Worm (Caenorhabditis elegans): ENCODE data around the gene Y113G7A.13.

Gene Y113G7A.13

DNA sequence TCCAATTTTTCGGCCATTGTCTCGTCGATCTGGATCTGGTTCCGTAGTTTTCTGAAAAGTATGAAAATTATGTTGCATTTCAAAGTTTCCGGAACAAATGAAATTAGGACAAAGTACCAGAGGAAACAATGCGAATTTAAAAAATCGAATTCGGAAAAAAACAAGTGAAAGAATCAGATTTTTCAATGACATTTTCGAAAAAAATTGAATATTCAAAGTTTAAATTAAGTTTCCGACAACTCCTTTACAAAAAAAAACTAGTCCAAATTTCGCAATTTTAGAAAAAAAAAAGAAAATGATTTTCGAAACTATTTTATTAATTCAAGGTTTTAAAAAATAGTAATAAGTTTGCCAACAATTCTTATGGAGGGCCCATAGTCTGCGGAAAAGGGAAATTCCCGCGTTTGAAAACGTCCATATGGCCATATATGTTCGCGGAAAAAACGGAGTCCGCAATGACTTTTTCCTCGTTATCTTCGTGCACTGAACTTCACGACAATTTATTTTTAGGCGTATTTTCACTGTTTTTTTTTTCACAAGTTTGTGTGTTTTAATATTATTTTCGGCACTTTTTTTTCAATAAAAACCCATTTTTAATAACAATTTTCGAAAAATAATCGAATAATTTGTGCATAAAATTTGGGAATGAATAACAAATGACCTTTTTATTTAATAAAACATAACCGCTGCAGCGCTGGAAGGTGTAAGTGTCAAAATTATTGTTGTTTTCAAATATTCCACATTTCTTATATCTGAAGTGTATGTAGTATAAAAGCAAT lies 44.3 kb downstream of the Y113G7A.13 start, which contains the start of the genes fbxa-115 and Y113G7B.27:
Gene fbxa-115 (minus strand): TSS at position 51 of the 779 bp plus-strand sequence.
Gene Y113G7B.27 (plus strand): TSS at position 729 of the 779 bp plus-strand sequence.
- TF ChIP-seq unc-86 (tag; optimal IDR thresholded peaks at IDR 0.05) (no peak), K02D7.2 (tag; optimal IDR thresholded peaks at IDR 0.05) (no peak), gmeb-2 (tag; optimal IDR thresholded peaks at IDR 0.05) (no peak), hlh-8 (tag; optimal IDR thresholded peaks at IDR 0.05) (no peak), ttx-3 (tag; optimal IDR thresholded peaks at IDR 0.05) (no peak), pag-3 (tag; optimal IDR thresholded peaks at IDR 0.05; ENCODE audit: borderline replicate concordance) (no peak), tbx-2 (tag; optimal IDR thresholded peaks at IDR 0.05) (no peak), ceh-18 (tag; optimal IDR thresholded peaks at IDR 0.05) (no peak), dve-1 (tag; optimal IDR thresholded peaks at IDR 0.05) (no peak), hlh-6 (tag; optimal IDR thresholded peaks at IDR 0.05) (no peak), mec-3 (tag; optimal IDR thresholded peaks at IDR 0.05; ENCODE audit: borderline replicate concordance) (no peak), nhr-232 (tag; optimal IDR thresholded peaks at IDR 0.05) (no peak), ceh-19 (GFP tag; optimal IDR thresholded peaks at IDR 0.05) (no peak), npax-4 (tag; optimal IDR thresholded peaks at IDR 0.05) (no peak), hlh-15 (tag; optimal IDR thresholded peaks at IDR 0.05) (no peak), ceh-2 (tag; optimal IDR thresholded peaks at IDR 0.05) (no peak)

ce11 chrV:20195451-20196036 lies 47.5 kb downstream of the Y113G7A.13 start, which contains the start of the genes srh-217 and Y113G7B.28:
TSS of gene srh-217 (minus strand) at chrV:20195551.
TSS of gene Y113G7B.28 (plus strand) at chrV:20195986.
- TF ChIP-seq pha-2 (tag; optimal IDR thresholded peaks at IDR 0.05) (no peak), elt-4 (tag; optimal IDR thresholded peaks at IDR 0.05) (no peak), lim-6 (tag; optimal IDR thresholded peaks at IDR 0.05) (no peak), tbx-2 (tag; optimal IDR thresholded peaks at IDR 0.05) (no peak), ttx-3 (tag; optimal IDR thresholded peaks at IDR 0.05) (no peak), T23F11.4 (GFP tag; optimal IDR thresholded peaks at IDR 0.05) (no peak), nhr-232 (tag; optimal IDR thresholded peaks at IDR 0.05) (no peak), ets-4 (tag; optimal IDR thresholded peaks at IDR 0.05) (no peak), ceh-18 (tag; optimal IDR thresholded peaks at IDR 0.05) (no peak), gmeb-2 (tag; optimal IDR thresholded peaks at IDR 0.05) (no peak), rnt-1 (tag; optimal IDR thresholded peaks at IDR 0.05) (no peak), Y22D7AL.16 (tag; optimal IDR thresholded peaks at IDR 0.05) (no peak), che-1 (tag; optimal IDR thresholded peaks at IDR 0.05) (no peak), pros-1 (tag; optimal IDR thresholded peaks at IDR 0.05) (no peak), hlh-6 (tag; optimal IDR thresholded peaks at IDR 0.05) (no peak), elt-2 (tag; optimal IDR thresholded peaks at IDR 0.05) (no peak), ahr-1 (tag; optimal IDR thresholded peaks at IDR 0.05) (no peak), fkh-6 (tag; optimal IDR thresholded peaks at IDR 0.05) (no peak)

- TF ChIP-seq hlh-30 (tag; optimal IDR thresholded peaks at IDR 0.05; ENCODE audit: insufficient read depth): no peak
- TF ChIP-seq hlh-13 (GFP tag; optimal IDR thresholded peaks at IDR 0.05): no peak
- TF ChIP-seq gmeb-2 (tag; optimal IDR thresholded peaks at IDR 0.05): no peak
- no peak for TF ChIP-seq hlh-8 (tag; optimal IDR thresholded peaks at IDR 0.05)
- no peak for TF ChIP-seq npax-4 (tag; optimal IDR thresholded peaks at IDR 0.05)
These were observed 48.7 kb downstream of the Y113G7A.13 start, which contains the start of gene ftr-1 for ce11 chrV:20196671-20197070. TSS of gene ftr-1 (plus strand) at chrV:20196971.

DNA sequence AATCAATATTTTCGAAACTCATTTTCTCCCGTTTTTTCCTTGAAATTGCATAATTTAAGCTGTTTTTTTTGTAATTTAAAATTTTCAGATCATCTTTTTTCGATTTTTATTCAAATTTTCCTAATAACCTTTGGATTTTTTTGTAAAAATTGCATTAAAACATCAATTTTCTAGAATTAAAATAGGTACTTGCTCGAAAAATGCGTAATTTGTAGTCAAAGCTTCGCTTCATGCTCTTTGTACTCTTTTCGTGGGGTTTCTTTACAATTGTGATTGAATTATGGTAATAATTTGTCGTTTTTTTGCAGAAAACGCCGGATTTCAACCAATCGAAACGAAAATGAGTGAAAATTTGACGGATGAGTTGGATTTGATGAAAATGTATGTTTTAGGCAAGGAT lies 51.0 kb downstream of the Y113G7A.13 start, which contains the start of gene fog-2:
Gene fog-2 (plus strand): TSS at position 301 of the 400 bp plus-strand sequence.
- TF ChIP-seq ets-4 (tag; optimal IDR thresholded peaks at IDR 0.05) (no peak), F13H6.1 (tag; optimal IDR thresholded peaks at IDR 0.05) (no peak), hlh-30 (tag; optimal IDR thresholded peaks at IDR 0.05; ENCODE audit: insufficient read depth) (no peak), ceh-22 (tag; optimal IDR thresholded peaks at IDR 0.05) (no peak), nhr-232 (tag; optimal IDR thresholded peaks at IDR 0.05) (no peak), che-1 (tag; optimal IDR thresholded peaks at IDR 0.05) (no peak), odd-2 (tag; optimal IDR thresholded peaks at IDR 0.05) (no peak), ceh-45 (GFP tag; IDR thresholded peaks at IDR 0.05) (no peak), nfya-1 (tag; optimal IDR thresholded peaks at IDR 0.05) (no peak), hlh-13 (GFP tag; optimal IDR thresholded peaks at IDR 0.05) (no peak), ttx-3 (tag; optimal IDR thresholded peaks at IDR 0.05) (no peak), pha-2 (tag; optimal IDR thresholded peaks at IDR 0.05) (no peak), fkh-6 (tag; optimal IDR thresholded peaks at IDR 0.05) (no peak), nhr-11 (tag; optimal IDR thresholded peaks at IDR 0.05) (no peak), pat-9 (tag; optimal IDR thresholded peaks at IDR 0.05) (no peak), gmeb-2 (tag; optimal IDR thresholded peaks at IDR 0.05) (no peak), elt-4 (tag; optimal IDR thresholded peaks at IDR 0.05) (no peak), eyg-1 (tag; optimal IDR thresholded peaks at IDR 0.05) (no peak)
